Fruit fly (Drosophila melanogaster): Measurements from ENCODE around the gene Ubc4.

DNA sequence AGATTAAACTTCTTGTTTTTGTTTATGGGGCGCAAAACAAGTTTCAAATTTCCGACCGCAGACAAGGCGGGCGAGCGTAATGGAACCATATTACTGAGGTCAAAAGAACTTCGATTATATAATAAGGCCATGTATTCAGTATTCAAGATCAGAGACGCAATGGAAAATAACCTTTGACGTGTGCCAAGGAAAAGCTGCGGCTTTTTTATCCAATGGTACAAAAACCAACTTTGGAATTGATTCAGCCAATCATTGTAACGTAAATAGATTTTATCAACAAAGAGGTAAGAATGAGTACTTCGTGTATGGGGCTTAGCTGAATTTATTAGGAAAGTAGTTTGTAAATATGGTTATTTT, 631 bp upstream of the Ubc4 start:
- TF ChIP-seq EcR (GFP tag; optimal IDR thresholded peaks at IDR 0.05) (no peak), CG10348 (GFP tag; IDR thresholded peaks at IDR 0.05) (no peak), CG4496 (GFP tag; IDR thresholded peaks at IDR 0.05) (no peak), CG8301 (tag; optimal IDR thresholded peaks at IDR 0.05) (no peak), CG32121 (GFP tag; IDR thresholded peaks at IDR 0.05) (no peak), CG9948 (tag; optimal IDR thresholded peaks at IDR 0.05) (no peak), CG12605 (GFP tag; IDR thresholded peaks at IDR 0.05) (no peak), CG15710 (tag; optimal IDR thresholded peaks at IDR 0.05) (no peak), CG13204 (GFP tag; optimal IDR thresholded peaks at IDR 0.05) (no peak), CG14655 (GFP tag; optimal IDR thresholded peaks at IDR 0.05) (no peak), CG17806 (tag; optimal IDR thresholded peaks at IDR 0.05) (no peak), fd96Ca (GFP tag; IDR thresholded peaks at IDR 0.05) (no peak), CG34367 (tag; optimal IDR thresholded peaks at IDR 0.05) (no peak), Snoo (tag; optimal IDR thresholded peaks at IDR 0.05) (no peak)
